In genomic region chrII:6588605-6589292, ce11 we compare ENCODE assay signal across 4 worm cellular contexts.
TF ChIP-seq lines count a peak whose summit lies in the region.

icd-1 (minus strand) TSS chrII:6588655.

TF ChIP-seq in whole organism, L2 larva, 48 proteins besides CTCF, POLR2A, EP300 and RAD21 (continues in another document):
- TF ChIP-seq ZK546.5 (tag; optimal IDR thresholded peaks at IDR 0.05; lab: Kevin White, UChicago) (peak; percentile 76), mab-5 (tag; optimal IDR thresholded peaks at IDR 0.05; lab: Kevin White, UChicago) (peak; percentile 93), peb-1 (tag; optimal IDR thresholded peaks at IDR 0.05; lab: Kevin White, UChicago) (no peak), sma-3 (GFP tag; optimal IDR thresholded peaks at IDR 0.05; lab: Kevin White, UChicago) (peak; percentile 97), zag-1 (tag; optimal IDR thresholded peaks at IDR 0.05; lab: Kevin White, UChicago) (peak; percentile 91), ceh-16 (tag; optimal IDR thresholded peaks at IDR 0.05; lab: Kevin White, UChicago) (peak; percentile 83), nhr-129 (tag; optimal IDR thresholded peaks at IDR 0.05; lab: Kevin White, UChicago) (peak; percentile 96), ama-1 (optimal IDR thresholded peaks at IDR 0.05; lab: Kevin White, UChicago) (peak; percentile 24), snpc-4 (tag; optimal IDR thresholded peaks at IDR 0.05; lab: Kevin White, UChicago) (peak; percentile 74), ceh-82 (tag; optimal IDR thresholded peaks at IDR 0.05; lab: Kevin White, UChicago) (peak; percentile 62), R02D3.7 (tag; optimal IDR thresholded peaks at IDR 0.05; lab: Kevin White, UChicago) (peak; percentile 38), nhr-25 (tag; optimal IDR thresholded peaks at IDR 0.05; lab: Kevin White, UChicago) (peak; percentile 98), unc-55 (GFP tag; optimal IDR thresholded peaks at IDR 0.05; lab: Kevin White, UChicago) (peak; percentile 98), ztf-1 (GFP tag; conservative IDR thresholded peaks at IDR 0.05; lab: Robert Waterston, UW) (no peak), Y55F3AM.14 (GFP tag; optimal IDR thresholded peaks at IDR 0.05; lab: Kevin White, UChicago) (peak; percentile 78), gmeb-1 (tag; optimal IDR thresholded peaks at IDR 0.05; lab: Kevin White, UChicago) (peak; percentile 87), mdl-1 (tag; optimal IDR thresholded peaks at IDR 0.05; lab: Kevin White, UChicago) (peak; percentile 76 to 82), nhr-12 (tag; optimal IDR thresholded peaks at IDR 0.05; lab: Kevin White, UChicago) (peak; percentile 50), aly-2 (tag; optimal IDR thresholded peaks at IDR 0.05; lab: Kevin White, UChicago) (no peak), blmp-1 (tag; optimal IDR thresholded peaks at IDR 0.05; lab: Kevin White, UChicago; ENCODE audit: insufficient read depth) (peak; percentile 81), elt-1 (tag; optimal IDR thresholded peaks at IDR 0.05; lab: Kevin White, UChicago) (no peak), nhr-21 (tag; optimal IDR thresholded peaks at IDR 0.05; lab: Kevin White, UChicago) (peak; percentile 96), elt-3 (tag; optimal IDR thresholded peaks at IDR 0.05; lab: Kevin White, UChicago) (no peak)

TF ChIP-seq in whole organism, L4 larva, 104 proteins besides CTCF, POLR2A, EP300 and RAD21 (continues in another document):
- TF ChIP-seq unc-39 (tag; optimal IDR thresholded peaks at IDR 0.05; lab: Kevin White, UChicago) (no peak), skn-1 (tag; optimal IDR thresholded peaks at IDR 0.05; lab: Kevin White, UChicago) (no peak), daf-12 (tag; optimal IDR thresholded peaks at IDR 0.05; lab: Kevin White, UChicago) (no peak), egl-27 (tag; optimal IDR thresholded peaks at IDR 0.05; lab: Kevin White, UChicago) (no peak), spr-1 (tag; optimal IDR thresholded peaks at IDR 0.05; lab: Kevin White, UChicago) (peak; percentile 81), dpl-1 (GFP tag; optimal IDR thresholded peaks at IDR 0.05; lab: Kevin White, UChicago) (peak; percentile 83), nhr-41 (GFP tag; IDR thresholded peaks at IDR 0.05; lab: Robert Waterston, UW) (peak; percentile 62; the same call in 1 of the 2 replicates), saeg-2 (GFP tag; IDR thresholded peaks at IDR 0.05; lab: Robert Waterston, UW) (peak; percentile 78), lin-29 (GFP tag; IDR thresholded peaks at IDR 0.05; lab: Robert Waterston, UW) (peak; percentile 72), snpc-1.2 (GFP tag; IDR thresholded peaks at IDR 0.05; lab: Robert Waterston, UW) (peak; percentile 64), lin-13 (GFP tag; optimal IDR thresholded peaks at IDR 0.05; lab: Kevin White, UChicago) (peak; percentile 92), nhr-11 (tag; optimal IDR thresholded peaks at IDR 0.05; lab: Kevin White, UChicago) (peak; percentile 95), mdl-1 (tag; optimal IDR thresholded peaks at IDR 0.05; lab: Kevin White, UChicago) (peak; percentile 56 to 77), mxl-2 (GFP tag; conservative IDR thresholded peaks at IDR 0.05; lab: Robert Waterston, UW) (no peak), nhr-77 (tag; optimal IDR thresholded peaks at IDR 0.05; lab: Kevin White, UChicago) (peak; percentile 96), rbr-2 (tag; optimal IDR thresholded peaks at IDR 0.05; lab: Kevin White, UChicago) (peak; percentile 95), nhr-6 (tag; optimal IDR thresholded peaks at IDR 0.05; lab: Kevin White, UChicago) (peak; percentile 57), nhr-111 (GFP tag; optimal IDR thresholded peaks at IDR 0.05; lab: Kevin White, UChicago) (no peak), T20F7.1 (GFP tag; optimal IDR thresholded peaks at IDR 0.05; lab: Kevin White, UChicago) (peak; percentile 90), pqm-1 (tag; optimal IDR thresholded peaks at IDR 0.05; lab: Kevin White, UChicago) (peak; percentile 10), lir-3 (tag; optimal IDR thresholded peaks at IDR 0.05; lab: Kevin White, UChicago) (peak; percentile 7), nhr-25 (tag; optimal IDR thresholded peaks at IDR 0.05; lab: Kevin White, UChicago; ENCODE audit: borderline replicate concordance, insufficient read depth) (peak; percentile 91), hif-1 (tag; optimal IDR thresholded peaks at IDR 0.05; lab: Kevin White, UChicago) (peak; percentile 47 to 83)

TF ChIP-seq in whole organism, late embryonic, 69 proteins besides CTCF, POLR2A, EP300 and RAD21 (continues in another document):
- peak; percentile 88 for TF ChIP-seq ceh-31 (tag; optimal IDR thresholded peaks at IDR 0.05; lab: Kevin White, UChicago)
- peak; percentile 66 for TF ChIP-seq nhr-11 (tag; optimal IDR thresholded peaks at IDR 0.05; lab: Kevin White, UChicago)
- TF ChIP-seq hlh-13 (GFP tag; optimal IDR thresholded peaks at IDR 0.05; lab: Kevin White, UChicago): no peak
- TF ChIP-seq sox-2 (GFP tag; IDR thresholded peaks at IDR 0.05; lab: Robert Waterston, UW): peak; percentile 4; the same call in 1 of the 2 replicates
- TF ChIP-seq rnt-1 (tag; optimal IDR thresholded peaks at IDR 0.05; lab: Kevin White, UChicago): peak; percentile 72
- no peak for TF ChIP-seq sox-4 (tag; optimal IDR thresholded peaks at IDR 0.05; lab: Kevin White, UChicago)
- TF ChIP-seq ceh-30 (tag; optimal IDR thresholded peaks at IDR 0.05; lab: Kevin White, UChicago): peak; percentile 82
- peak; percentile 96 for TF ChIP-seq nfya-1 (tag; optimal IDR thresholded peaks at IDR 0.05; lab: Kevin White, UChicago)
- TF ChIP-seq ceh-14 (tag; optimal IDR thresholded peaks at IDR 0.05; lab: Kevin White, UChicago): peak; percentile 68
- peak; percentile 17 for TF ChIP-seq ceh-48 (tag; optimal IDR thresholded peaks at IDR 0.05; lab: Kevin White, UChicago)
- TF ChIP-seq unc-42 (tag; optimal IDR thresholded peaks at IDR 0.05; lab: Kevin White, UChicago): peak; percentile 74
- TF ChIP-seq ceh-18 (tag; optimal IDR thresholded peaks at IDR 0.05; lab: Kevin White, UChicago): peak; percentile 93
- TF ChIP-seq hlh-6 (tag; optimal IDR thresholded peaks at IDR 0.05; lab: Kevin White, UChicago): no peak
- TF ChIP-seq pros-1 (tag; optimal IDR thresholded peaks at IDR 0.05; lab: Kevin White, UChicago): peak; percentile 59
- no peak for TF ChIP-seq hlh-15 (tag; optimal IDR thresholded peaks at IDR 0.05; lab: Kevin White, UChicago)
- TF ChIP-seq dve-1 (tag; optimal IDR thresholded peaks at IDR 0.05; lab: Kevin White, UChicago): peak; percentile 84
- peak; percentile 60 for TF ChIP-seq K09A11.1 (tag; optimal IDR thresholded peaks at IDR 0.05; lab: Kevin White, UChicago; ENCODE audit: insufficient read depth)
- TF ChIP-seq zip-5 (tag; optimal IDR thresholded peaks at IDR 0.05; lab: Kevin White, UChicago): no peak
- peak; percentile 87 for TF ChIP-seq pax-1 (tag; optimal IDR thresholded peaks at IDR 0.05; lab: Kevin White, UChicago)
- TF ChIP-seq Y22D7AL.16 (tag; optimal IDR thresholded peaks at IDR 0.05; lab: Kevin White, UChicago): no peak
- peak; percentile 97 for TF ChIP-seq unc-55 (GFP tag; optimal IDR thresholded peaks at IDR 0.05; lab: Kevin White, UChicago)
- peak; percentile 54 for TF ChIP-seq syd-9 (tag; optimal IDR thresholded peaks at IDR 0.05; lab: Kevin White, UChicago)
- TF ChIP-seq fax-1 (tag; optimal IDR thresholded peaks at IDR 0.05; lab: Kevin White, UChicago): peak; percentile 0
- TF ChIP-seq unc-86 (tag; optimal IDR thresholded peaks at IDR 0.05; lab: Kevin White, UChicago): peak; percentile 39
- TF ChIP-seq ref-2 (tag; optimal IDR thresholded peaks at IDR 0.05; lab: Kevin White, UChicago): peak; percentile 78
- peak; percentile 66 for TF ChIP-seq elt-2 (tag; optimal IDR thresholded peaks at IDR 0.05; lab: Kevin White, UChicago)

TF ChIP-seq in whole organism, mixed stage, embryonic, 35 proteins besides CTCF, POLR2A, EP300 and RAD21:
- TF ChIP-seq ceh-43 (GFP tag; optimal IDR thresholded peaks at IDR 0.05; lab: Kevin White, UChicago): no peak
- peak; percentile 31 for TF ChIP-seq cnd-1 (tag; optimal IDR thresholded peaks at IDR 0.05; lab: Kevin White, UChicago)
- TF ChIP-seq ceh-83 (GFP tag; optimal IDR thresholded peaks at IDR 0.05; lab: Kevin White, UChicago): peak; percentile 58
- TF ChIP-seq sptf-1 (tag; optimal IDR thresholded peaks at IDR 0.05; lab: Kevin White, UChicago): peak; percentile 71
- TF ChIP-seq mab-5 (tag; optimal IDR thresholded peaks at IDR 0.05; lab: Kevin White, UChicago): peak; percentile 34
- no peak for TF ChIP-seq sem-2 (GFP tag; optimal IDR thresholded peaks at IDR 0.05; lab: Kevin White, UChicago)
- peak; percentile 63 for TF ChIP-seq mls-2 (tag; optimal IDR thresholded peaks at IDR 0.05; lab: Kevin White, UChicago)
- TF ChIP-seq lsy-2 (tag; optimal IDR thresholded peaks at IDR 0.05; lab: Kevin White, UChicago): peak; percentile 84
- peak; percentile 71 for TF ChIP-seq pha-4 (tag; optimal IDR thresholded peaks at IDR 0.05; lab: Kevin White, UChicago)
- peak; percentile 89 for TF ChIP-seq ham-2 (GFP tag; optimal IDR thresholded peaks at IDR 0.05; lab: Kevin White, UChicago)
- peak; percentile 94 for TF ChIP-seq ces-1 (GFP tag; optimal IDR thresholded peaks at IDR 0.05; lab: Kevin White, UChicago)
- TF ChIP-seq lin-13 (tag; optimal IDR thresholded peaks at IDR 0.05; lab: Kevin White, UChicago): peak; percentile 88
- TF ChIP-seq hlh-1 (tag; optimal IDR thresholded peaks at IDR 0.05; lab: Kevin White, UChicago): peak; percentile 56
- TF ChIP-seq M03D4.4 (tag; optimal IDR thresholded peaks at IDR 0.05; lab: Kevin White, UChicago): peak; percentile 63
- TF ChIP-seq ztf-11 (tag; optimal IDR thresholded peaks at IDR 0.05; lab: Kevin White, UChicago): peak; percentile 67
- TF ChIP-seq nhr-237 (tag; optimal IDR thresholded peaks at IDR 0.05; lab: Kevin White, UChicago): peak; percentile 93
- TF ChIP-seq unc-120 (tag; optimal IDR thresholded peaks at IDR 0.05; lab: Kevin White, UChicago; ENCODE audit: poor library complexity, severe bottlenecking): peak; percentile 99
- TF ChIP-seq unc-39 (tag; optimal IDR thresholded peaks at IDR 0.05; lab: Kevin White, UChicago): no peak
- no peak for TF ChIP-seq nhr-12 (tag; optimal IDR thresholded peaks at IDR 0.05; lab: Kevin White, UChicago)
- peak; percentile 15 for TF ChIP-seq nhr-2 (tag; optimal IDR thresholded peaks at IDR 0.05; lab: Kevin White, UChicago)
- no peak for TF ChIP-seq drap-1 (GFP tag; optimal IDR thresholded peaks at IDR 0.05; lab: Kevin White, UChicago)
- TF ChIP-seq elt-3 (tag; optimal IDR thresholded peaks at IDR 0.05; lab: Kevin White, UChicago): peak; percentile 91
- TF ChIP-seq unc-62 (GFP tag; optimal IDR thresholded peaks at IDR 0.05; lab: Kevin White, UChicago): peak; percentile 96
- peak; percentile 71 for TF ChIP-seq ceh-39 (tag; optimal IDR thresholded peaks at IDR 0.05; lab: Kevin White, UChicago)
- TF ChIP-seq flh-1 (GFP tag; optimal IDR thresholded peaks at IDR 0.05; lab: Kevin White, UChicago): no peak
- peak; percentile 93 for TF ChIP-seq mep-1 (tag; optimal IDR thresholded peaks at IDR 0.05; lab: Kevin White, UChicago)
TF ChIP-seq in whole organism, mixed stage, embryonic: peak in this region for 20.
